Worm (Caenorhabditis elegans): Measurements from ENCODE around the gene mtl-2.

- TF ChIP-seq madf-5 (GFP tag; IDR thresholded peaks at IDR 0.05) (no peak), unc-62 (GFP tag; optimal IDR thresholded peaks at IDR 0.05 in 1 of 2) (no peak), unc-62 (tag; optimal IDR thresholded peaks at IDR 0.05) (no peak), ceh-82 (tag; optimal IDR thresholded peaks at IDR 0.05) (no peak), lir-3 (tag; optimal IDR thresholded peaks at IDR 0.05) (no peak), nhr-11 (tag; optimal IDR thresholded peaks at IDR 0.05) (no peak), lin-13 (GFP tag; optimal IDR thresholded peaks at IDR 0.05) (no peak), egl-27 (tag; optimal IDR thresholded peaks at IDR 0.05) (no peak), snpc-4 (tag; optimal IDR thresholded peaks at IDR 0.05) (no peak), fkh-10 (GFP tag; optimal IDR thresholded peaks at IDR 0.05) (no peak), madf-9 (GFP tag; conservative IDR thresholded peaks at IDR 0.05) (no peak), lim-7 (GFP tag; IDR thresholded peaks at IDR 0.05) (no peak), php-3 (GFP tag; IDR thresholded peaks at IDR 0.05) (no peak)
These were observed 33.6 kb downstream of the mtl-2 start, which contains the start of gene end-1 for ce11 chrV:13984828-13985227.
